Worm (Caenorhabditis elegans): Measurements from ENCODE around the gene gsnl-1.

Gene gsnl-1

ce11 chrV:9506931-9507330, 10.1 kb downstream of the gsnl-1 start:
- TF ChIP-seq nhr-80 (tag; optimal IDR thresholded peaks at IDR 0.05) (peak; percentile 73), let-607 (tag; optimal IDR thresholded peaks at IDR 0.05) (peak; percentile 40 to 83), ztf-22 (GFP tag; optimal IDR thresholded peaks at IDR 0.05) (no peak), ccch-3 (GFP tag; optimal IDR thresholded peaks at IDR 0.05) (no peak), madf-10 (tag; optimal IDR thresholded peaks at IDR 0.05) (no peak)

ce11 chrV:9507742-9508141, 10.9 kb downstream of the gsnl-1 start, which contains the start of gene acs-14:
TSS of gene acs-14 (plus strand) at chrV:9508132.
- TF ChIP-seq nhr-80 (tag; optimal IDR thresholded peaks at IDR 0.05) (peak; percentile 14), nhr-179 (tag; optimal IDR thresholded peaks at IDR 0.05) (no peak)

- TF ChIP-seq sptf-2 (GFP tag; optimal IDR thresholded peaks at IDR 0.05) (no peak), gei-17 (GFP tag; optimal IDR thresholded peaks at IDR 0.05) (no peak), dpl-1 (GFP tag; optimal IDR thresholded peaks at IDR 0.05) (no peak), F23B12.7 (tag; optimal IDR thresholded peaks at IDR 0.05; ENCODE audit: insufficient read depth) (no peak), hlh-26 (GFP tag; conservative IDR thresholded peaks at IDR 0.05) (no peak), madf-10 (tag; optimal IDR thresholded peaks at IDR 0.05) (no peak), zim-3 (tag; optimal IDR thresholded peaks at IDR 0.05) (no peak), dpff-1 (tag; optimal IDR thresholded peaks at IDR 0.05) (no peak), atf-7 (tag; optimal IDR thresholded peaks at IDR 0.05) (no peak), Y79H2A.3 (GFP tag; conservative IDR thresholded peaks at IDR 0.05) (no peak), athp-1 (tag; optimal IDR thresholded peaks at IDR 0.05) (no peak), nhr-27 (tag; optimal IDR thresholded peaks at IDR 0.05) (no peak), ztf-18 (tag; optimal IDR thresholded peaks at IDR 0.05) (no peak)
Measured at ce11 chrV:9509597-9509996, 12.8 kb downstream of the gsnl-1 start.

- TF ChIP-seq ccch-3 (GFP tag; optimal IDR thresholded peaks at IDR 0.05) (no peak), mcd-1 (GFP tag; IDR thresholded peaks at IDR 0.05) (peak; percentile 60), ztf-18 (tag; optimal IDR thresholded peaks at IDR 0.05) (peak; percentile 93), dpl-1 (GFP tag; optimal IDR thresholded peaks at IDR 0.05) (no peak), ztf-26 (tag; optimal IDR thresholded peaks at IDR 0.05) (no peak), lin-40 (tag; optimal IDR thresholded peaks at IDR 0.05) (peak; percentile 62), lsl-1 (GFP tag; optimal IDR thresholded peaks at IDR 0.05) (peak; percentile 21), pbrm-1 (GFP tag; IDR thresholded peaks at IDR 0.05) (0 out of 2 replicates have a peak, but pooled peaks have one; percentile 28), dox-1 (GFP tag; IDR thresholded peaks at IDR 0.05) (peak; percentile 49; the same call in 1 of the 2 replicates), madf-6 (GFP tag; IDR thresholded peaks at IDR 0.05) (peak; percentile 48; the same call in 1 of the 2 replicates), lin-35 (GFP tag; optimal IDR thresholded peaks at IDR 0.05) (peak in 1 of 3 experiments; percentile 70), rcor-1 (GFP tag; IDR thresholded peaks at IDR 0.05) (no peak), tbx-9 (tag; optimal IDR thresholded peaks at IDR 0.05; ENCODE audit: borderline replicate concordance) (no peak), efl-1 (GFP tag; optimal IDR thresholded peaks at IDR 0.05) (peak; percentile 24), lsy-27 (tag; optimal IDR thresholded peaks at IDR 0.05; ENCODE audit: borderline replicate concordance, insufficient read depth) (no peak), let-607 (tag; optimal IDR thresholded peaks at IDR 0.05) (peak in 1 of 2 experiments; percentile 23), tbp1 (GFP tag; optimal IDR thresholded peaks at IDR 0.05) (no peak), somi-1 (GFP tag; optimal IDR thresholded peaks at IDR 0.05) (no peak), ekl-4 (GFP tag; IDR thresholded peaks at IDR 0.05) (no peak), hmg-1.2 (GFP tag; IDR thresholded peaks at IDR 0.05) (0 out of 2 replicates have a peak, but pooled peaks have one; percentile 23), lin-54 (GFP tag; optimal IDR thresholded peaks at IDR 0.05) (peak; percentile 59), ZK185.1 (tag; optimal IDR thresholded peaks at IDR 0.05; ENCODE audit: poor library complexity, severe bottlenecking) (peak; percentile 39), Y79H2A.3 (GFP tag; conservative IDR thresholded peaks at IDR 0.05) (no peak), tlf-1 (GFP tag; optimal IDR thresholded peaks at IDR 0.05) (no peak), snpc-4 (GFP tag; optimal IDR thresholded peaks at IDR 0.05) (peak; percentile 15), snpc-4 (tag; optimal IDR thresholded peaks at IDR 0.05) (peak in 3 of 4 experiments; percentile 42 to 49 (median 48)), cebp-1 (GFP tag; IDR thresholded peaks at IDR 0.05) (no peak), cebp-1 (tag; optimal IDR thresholded peaks at IDR 0.05) (peak; percentile 53), hlh-26 (GFP tag; conservative IDR thresholded peaks at IDR 0.05) (no peak), F37B4.10 (GFP tag; IDR thresholded peaks at IDR 0.05) (no peak)
Measured at ce11 chrV:9513590-9513989, 16.7 kb downstream of the gsnl-1 start, which contains the start of gene eif-2Bdelta. TSS of gene eif-2Bdelta (plus strand) at chrV:9513824.

Measured in whole organism, young adult.